Fruit fly (Drosophila melanogaster): ENCODE measurements around the gene Traf6.

Traf6 gene

DNA sequence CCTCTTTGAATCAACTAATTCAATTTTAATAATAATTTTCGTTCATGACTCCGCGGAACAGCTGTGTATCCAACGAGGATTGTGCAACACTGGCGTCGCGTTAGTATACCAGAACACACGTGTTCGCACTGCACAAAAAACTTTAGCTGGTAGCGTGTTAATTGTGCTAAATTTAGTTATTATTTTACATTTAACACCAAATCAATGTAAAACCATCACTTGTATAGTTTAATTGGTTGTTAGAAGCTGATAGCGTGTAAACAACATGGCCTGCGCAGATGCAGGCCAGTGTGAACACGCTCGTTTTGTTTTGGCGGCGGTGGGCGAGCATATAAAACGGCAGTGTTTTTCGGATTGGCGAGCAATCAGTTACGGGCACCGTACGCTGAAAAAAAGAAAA, at the start of gene Traf6, which contains the start of gene GIIIspla2 (continued):
- peak; percentile 83 for TF ChIP-seq Eip78C (GFP tag)
- TF ChIP-seq esn (GFP tag; optimal IDR thresholded peaks at IDR 0.05) = peak; percentile 83
- no peak for TF ChIP-seq vri (GFP tag; optimal IDR thresholded peaks at IDR 0.05)
- no peak for TF ChIP-seq CG6808 (GFP tag; optimal IDR thresholded peaks at IDR 0.05)
- no peak for TF ChIP-seq CG11762 (GFP tag; optimal IDR thresholded peaks at IDR 0.05; ENCODE audit: insufficient read depth)
- no peak for TF ChIP-seq CG8632 (GFP tag; optimal IDR thresholded peaks at IDR 0.05)
- peak; percentile 69 for TF ChIP-seq achi (GFP tag; optimal IDR thresholded peaks at IDR 0.05)

dm6 chrX:8206561-8206960, 49.4 kb upstream of the Traf6 start:
- TF ChIP-seq Gug (GFP tag; IDR thresholded peaks at IDR 0.05) (no peak), CG1621 (tag; optimal IDR thresholded peaks at IDR 0.05) (no peak), dac (GFP tag; optimal IDR thresholded peaks at IDR 0.05) (no peak), Smox (GFP tag; optimal IDR thresholded peaks at IDR 0.05) (no peak), CG10631 (GFP tag; optimal IDR thresholded peaks at IDR 0.05) (no peak), CG11294 (GFP tag; IDR thresholded peaks at IDR 0.05) (no peak), Eip75B (GFP tag; optimal IDR thresholded peaks at IDR 0.05) (no peak), CG6854 (GFP tag; optimal IDR thresholded peaks at IDR 0.05) (no peak), Ets96B (tag; optimal IDR thresholded peaks at IDR 0.05) (no peak), dsx (GFP tag; optimal IDR thresholded peaks at IDR 0.05; ENCODE audit: poor library complexity, severe bottlenecking) (no peak), Lpt (GFP tag; optimal IDR thresholded peaks at IDR 0.05) (no peak), esn (GFP tag; optimal IDR thresholded peaks at IDR 0.05) (no peak), vri (GFP tag; optimal IDR thresholded peaks at IDR 0.05) (no peak)

DNA sequence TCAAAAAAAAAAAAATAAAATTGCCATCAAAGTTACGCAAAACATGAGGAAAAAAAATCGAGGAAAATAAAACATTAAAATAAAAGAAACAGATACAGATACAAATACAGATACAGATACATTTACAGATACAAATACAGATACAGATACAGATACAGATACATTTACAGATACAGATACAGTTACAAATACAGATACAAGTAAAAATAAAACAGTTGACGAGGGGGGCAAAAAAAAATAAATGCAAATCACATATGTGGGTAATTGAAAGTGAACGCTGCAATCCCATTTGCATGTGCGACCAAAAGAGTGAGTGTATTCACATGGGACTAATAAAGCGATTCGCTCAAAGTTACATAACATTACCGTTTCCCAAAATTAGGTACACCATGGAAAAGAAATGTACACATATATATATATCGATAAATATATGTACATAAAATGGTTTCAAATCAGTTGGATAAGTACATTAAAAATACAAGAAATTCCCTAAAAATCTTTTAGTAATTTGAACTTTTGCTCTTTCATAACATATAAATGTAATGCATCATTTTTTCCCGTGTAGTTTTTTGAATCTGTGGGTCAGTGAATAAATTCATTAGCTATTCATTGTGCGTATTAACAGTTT, 48.6 kb upstream of the Traf6 start:
- TF ChIP-seq net (GFP tag; optimal IDR thresholded peaks at IDR 0.05) (no peak), Sox14 (GFP tag; optimal IDR thresholded peaks at IDR 0.05) (no peak), CG8632 (GFP tag; optimal IDR thresholded peaks at IDR 0.05) (no peak), CG10631 (GFP tag; optimal IDR thresholded peaks at IDR 0.05) (no peak), acj6 (GFP tag; optimal IDR thresholded peaks at IDR 0.05) (no peak), salr (GFP tag; optimal IDR thresholded peaks at IDR 0.05) (no peak), Hr39 (GFP tag; optimal IDR thresholded peaks at IDR 0.05) (no peak), CG15336 (GFP tag; IDR thresholded peaks at IDR 0.05) (peak; percentile 46; the same call in 1 of the 2 replicates), CG3032 (tag; optimal IDR thresholded peaks at IDR 0.05) (no peak), CG11902 (GFP tag; optimal IDR thresholded peaks at IDR 0.05) (no peak), CG11762 (GFP tag; optimal IDR thresholded peaks at IDR 0.05; ENCODE audit: insufficient read depth) (peak; percentile 3), eg (GFP tag; IDR thresholded peaks at IDR 0.05) (peak; percentile 34; the same call in 2 of the 3 replicates), Blimp-1 (GFP tag; optimal IDR thresholded peaks at IDR 0.05) (peak; percentile 30), CG6792 (GFP tag; optimal IDR thresholded peaks at IDR 0.05) (no peak), Eip78C (GFP tag) (peak; percentile 55), CG6808 (GFP tag; optimal IDR thresholded peaks at IDR 0.05) (peak; percentile 31), esn (GFP tag; optimal IDR thresholded peaks at IDR 0.05) (peak; percentile 20), CG11294 (GFP tag; IDR thresholded peaks at IDR 0.05) (0 out of 2 replicates have a peak, but pooled peaks have one; percentile 7), Hr4 (GFP tag; optimal IDR thresholded peaks at IDR 0.05) (peak; percentile 33), Met (GFP tag; optimal IDR thresholded peaks at IDR 0.05) (no peak), vri (GFP tag; optimal IDR thresholded peaks at IDR 0.05) (peak; percentile 12), Ets21C (GFP tag; optimal IDR thresholded peaks at IDR 0.05) (no peak), Sox15 (GFP tag; optimal IDR thresholded peaks at IDR 0.05) (no peak), CG16779 (tag; optimal IDR thresholded peaks at IDR 0.05) (no peak), CG6276 (GFP tag; optimal IDR thresholded peaks at IDR 0.05) (peak; percentile 48), Smox (GFP tag; optimal IDR thresholded peaks at IDR 0.05) (peak; percentile 10), CG1621 (tag; optimal IDR thresholded peaks at IDR 0.05) (no peak), CG8119 (GFP tag; IDR thresholded peaks at IDR 0.05) (peak; percentile 54; the same call in 2 of the 3 replicates), dsx (GFP tag; optimal IDR thresholded peaks at IDR 0.05; ENCODE audit: poor library complexity, severe bottlenecking) (no peak), OdsH (GFP tag; optimal IDR thresholded peaks at IDR 0.05) (peak; percentile 35), spab (GFP tag; optimal IDR thresholded peaks at IDR 0.05) (peak; percentile 2), CG10669 (GFP tag; optimal IDR thresholded peaks at IDR 0.05) (no peak), pdm3 (GFP tag; optimal IDR thresholded peaks at IDR 0.05) (peak; percentile 10), CG6854 (GFP tag; optimal IDR thresholded peaks at IDR 0.05) (no peak), CG32006 (GFP tag; optimal IDR thresholded peaks at IDR 0.05) (peak; percentile 35), CG31627 (GFP tag; optimal IDR thresholded peaks at IDR 0.05) (no peak), CG8319 (GFP tag; optimal IDR thresholded peaks at IDR 0.05) (no peak), cyc (GFP tag; optimal IDR thresholded peaks at IDR 0.05) (no peak), Gug (GFP tag; IDR thresholded peaks at IDR 0.05) (0 out of 2 replicates have a peak, but pooled peaks have one; percentile 13)
